Worm (Caenorhabditis elegans) whole organism, late embryonic: ENCODE measurements around the gene Y57G11C.1130.

ENCODE experiments used
- C08G9.2 ChIP-seq: sonication (generic microtip); optimal IDR thresholded peaks from 2 replicates; lab custom pipeline; 2016; ENCODE audit warnings: mild to moderate bottlenecking, missing genetic modification characterization, moderate library complexity, missing compliant biosample characterization
- K02D7.2 ChIP-seq: sonication (generic microtip); optimal IDR thresholded peaks from 2 replicates; lab custom pipeline; 2017; ENCODE audit warnings: mild to moderate bottlenecking, missing genetic modification characterization, missing compliant biosample characterization
- T23F11.4 ChIP-seq: fragments of 200-800 bp; sonication (Bioruptor generic); optimal IDR thresholded peaks from 2 replicates; lab custom pipeline; 2018; ENCODE audit warnings: mild to moderate bottlenecking, missing genetic modification characterization, missing compliant biosample characterization
- ahr-1 ChIP-seq: sonication (generic microtip); optimal IDR thresholded peaks from 2 replicates; lab custom pipeline; 2016; ENCODE audit warnings: missing genetic modification characterization, missing compliant biosample characterization
- ama-1 ChIP-seq: fragments of 150-350 bp; optimal IDR thresholded peaks from 2 replicates; lab custom pipeline; 2014
- ceh-18 ChIP-seq: sonication (generic microtip); optimal IDR thresholded peaks from 2 replicates; lab custom pipeline; 2016; ENCODE audit warnings: missing genetic modification characterization, missing compliant biosample characterization
- ceh-2 ChIP-seq: sonication (generic microtip); optimal IDR thresholded peaks from 2 replicates; lab custom pipeline; 2016; ENCODE audit warnings: missing genotype, missing genetic modification characterization, missing compliant biosample characterization
- ceh-22 ChIP-seq: sonication (generic microtip); optimal IDR thresholded peaks from 2 replicates; lab custom pipeline; 2017; ENCODE audit warnings: missing biosample characterization, missing genetic modification characterization
- ceh-24 ChIP-seq: sonication (generic microtip); optimal IDR thresholded peaks from 2 replicates; lab custom pipeline; 2016; ENCODE audit warnings: mild to moderate bottlenecking, missing genetic modification characterization, missing compliant biosample characterization
- ceh-30 ChIP-seq: fragments of 150-350 bp; optimal IDR thresholded peaks from 2 replicates; lab custom pipeline; 2014; ENCODE audit warnings: missing biosample characterization, missing genetic modification characterization
- ceh-31 ChIP-seq: sonication (generic microtip); optimal IDR thresholded peaks from 2 replicates; lab custom pipeline; 2016; ENCODE audit warnings: missing genetic modification characterization, missing compliant biosample characterization
- ceh-34 ChIP-seq: sonication (generic microtip); optimal IDR thresholded peaks from 2 replicates; lab custom pipeline; 2016; ENCODE audit warnings: mild to moderate bottlenecking, missing genetic modification characterization, missing compliant biosample characterization
- ceh-48 ChIP-seq: sonication (generic microtip); optimal IDR thresholded peaks from 2 replicates; lab custom pipeline; 2016; ENCODE audit warnings: missing genetic modification characterization, inconsistent platforms, missing compliant biosample characterization
- ceh-9 ChIP-seq: sonication (generic microtip); optimal IDR thresholded peaks from 2 replicates; lab custom pipeline; 2016; ENCODE audit warnings: mild to moderate bottlenecking, missing genetic modification characterization, inconsistent platforms, missing compliant biosample characterization
- dmd-4 ChIP-seq: sonication (generic microtip); optimal IDR thresholded peaks from 2 replicates; lab custom pipeline; 2016; ENCODE audit warnings: borderline replicate concordance, missing genetic modification characterization, missing compliant biosample characterization
- dve-1 ChIP-seq: sonication (generic microtip); optimal IDR thresholded peaks from 2 replicates; lab custom pipeline; 2017; ENCODE audit warnings: antibody characterized with exemption, mild to moderate bottlenecking, missing genetic modification characterization, missing compliant biosample characterization
- elt-2 ChIP-seq: sonication (generic microtip); optimal IDR thresholded peaks from 2 replicates; lab custom pipeline; 2016; ENCODE audit warnings: missing genetic modification reagents, missing genetic modification characterization, missing compliant biosample characterization
- elt-4 ChIP-seq: sonication (generic microtip); optimal IDR thresholded peaks from 2 replicates; lab custom pipeline; 2016; ENCODE audit warnings: missing genetic modification characterization, missing compliant biosample characterization
- fax-1 ChIP-seq: sonication (generic microtip); optimal IDR thresholded peaks from 2 replicates; lab custom pipeline; 2016; ENCODE audit warnings: missing genotype, missing genetic modification characterization, missing compliant biosample characterization
- fkh-6 ChIP-seq: sonication (generic microtip); optimal IDR thresholded peaks from 2 replicates; lab custom pipeline; 2016; ENCODE audit warnings: missing genetic modification characterization, missing compliant biosample characterization
- gmeb-2 ChIP-seq: sonication (generic microtip); optimal IDR thresholded peaks from 2 replicates; lab custom pipeline; 2016; ENCODE audit warnings: missing genetic modification characterization, inconsistent platforms, missing compliant biosample characterization
- hlh-13 ChIP-seq: fragments of 200-800 bp; sonication (Bioruptor generic); optimal IDR thresholded peaks from 2 replicates; lab custom pipeline; 2018; ENCODE audit warnings: mild to moderate bottlenecking, missing genetic modification characterization, missing compliant biosample characterization
- hlh-30 ChIP-seq: sonication (generic microtip); optimal IDR thresholded peaks from 2 replicates; lab custom pipeline; 2017; ENCODE audit warnings: antibody characterized with exemption, missing genetic modification characterization, missing compliant biosample characterization; ENCODE audit not compliant: insufficient read depth
- hlh-6 ChIP-seq: sonication (generic microtip); optimal IDR thresholded peaks from 2 replicates; lab custom pipeline; 2016; ENCODE audit warnings: missing genotype, missing genetic modification characterization, missing compliant biosample characterization
- lin-11 ChIP-seq: fragments of 200-800 bp; sonication (Bioruptor generic); optimal IDR thresholded peaks from 2 replicates; lab custom pipeline; 2018; ENCODE audit warnings: mild to moderate bottlenecking, missing genetic modification characterization, missing compliant biosample characterization
- madf-2 ChIP-seq: sonication (generic microtip); optimal IDR thresholded peaks from 2 replicates; lab custom pipeline; 2017; ENCODE audit warnings: missing genetic modification characterization, missing compliant biosample characterization
- nfya-1 ChIP-seq: sonication (generic microtip); optimal IDR thresholded peaks from 2 replicates; lab custom pipeline; 2017; ENCODE audit warnings: missing genetic modification characterization, mild to moderate bottlenecking, missing compliant biosample characterization, antibody characterized with exemption, moderate library complexity
- odd-2 ChIP-seq: sonication (generic microtip); optimal IDR thresholded peaks from 2 replicates; lab custom pipeline; 2017; ENCODE audit warnings: antibody characterized with exemption, mild to moderate bottlenecking, missing genetic modification characterization, missing compliant biosample characterization
- pax-1 ChIP-seq: fragments of 150-350 bp; optimal IDR thresholded peaks from 2 replicates; lab custom pipeline; 2014; ENCODE audit warnings: missing biosample characterization, missing genetic modification characterization
- pros-1 ChIP-seq: fragments of 150-350 bp; optimal IDR thresholded peaks from 2 replicates; lab custom pipeline; 2014; ENCODE audit warnings: missing biosample characterization, missing genetic modification reagents, missing genetic modification characterization
- ref-2 ChIP-seq: sonication (generic microtip); optimal IDR thresholded peaks from 2 replicates; lab custom pipeline; 2016; ENCODE audit warnings: missing genetic modification characterization, missing compliant biosample characterization
- syd-9 ChIP-seq: sonication (generic microtip); optimal IDR thresholded peaks from 2 replicates; lab custom pipeline; 2016; ENCODE audit warnings: mild to moderate bottlenecking, missing genetic modification characterization, moderate library complexity, missing compliant biosample characterization
- tbx-2 ChIP-seq: sonication (generic microtip); optimal IDR thresholded peaks from 2 replicates; lab custom pipeline; 2016; ENCODE audit warnings: missing genetic modification characterization, missing compliant biosample characterization
- tbx-7 ChIP-seq: sonication (generic microtip); optimal IDR thresholded peaks from 2 replicates; lab custom pipeline; 2016; ENCODE audit warnings: missing genotype, missing genetic modification characterization, missing compliant biosample characterization
- ttx-3 ChIP-seq: sonication (generic microtip); optimal IDR thresholded peaks from 2 replicates; lab custom pipeline; 2016; ENCODE audit warnings: missing genetic modification reagents, missing genetic modification characterization, missing compliant biosample characterization
- unc-42 ChIP-seq: sonication (generic microtip); optimal IDR thresholded peaks from 2 replicates; lab custom pipeline; 2016; ENCODE audit warnings: missing genotype, missing genetic modification characterization, missing compliant biosample characterization
- unc-55 ChIP-seq: sonication (generic microtip); optimal IDR thresholded peaks from 2 replicates; lab custom pipeline; 2017; ENCODE audit warnings: missing biosample characterization, missing genetic modification reagents, missing genetic modification characterization
- unc-86 ChIP-seq: sonication (generic microtip); optimal IDR thresholded peaks from 2 replicates; lab custom pipeline; 2016; ENCODE audit warnings: missing genetic modification characterization, missing compliant biosample characterization
- ztf-16 ChIP-seq: sonication (generic microtip); optimal IDR thresholded peaks from 2 replicates; lab custom pipeline; 2017; ENCODE audit warnings: missing genetic modification characterization, missing compliant biosample characterization

The Y57G11C.1130 gene

ce11 chrIV:14767693-14768251 is 14.5 kb upstream of the Y57G11C.1130 start, which contains the start of the genes mrps-7 and Y57G11C.3:
Gene mrps-7, minus strand, starts transcription at chrIV:14767730.
Gene Y57G11C.3, plus strand, starts transcription at chrIV:14768201.
- TF ChIP-seq pros-1 (tag; lab: Kevin White, UChicago) (peak; percentile 19), tbx-7 (tag; lab: Kevin White, UChicago) (no peak), T23F11.4 (GFP tag; lab: Kevin White, UChicago) (no peak), syd-9 (tag; lab: Kevin White, UChicago) (no peak), ama-1 (lab: Kevin White, UChicago) (no peak), unc-55 (GFP tag; lab: Kevin White, UChicago) (peak; percentile 81), K02D7.2 (tag; lab: Kevin White, UChicago) (no peak), ceh-22 (tag; lab: Kevin White, UChicago) (no peak), elt-2 (peak; percentile 51), tbx-2 (tag; lab: Kevin White, UChicago) (peak; percentile 55), hlh-30 (tag; lab: Kevin White, UChicago) (peak; percentile 44), hlh-13 (GFP tag; lab: Kevin White, UChicago) (no peak), ttx-3 (tag; lab: Kevin White, UChicago) (no peak), ref-2 (tag; lab: Kevin White, UChicago) (no peak), ceh-48 (tag; lab: Kevin White, UChicago) (peak; percentile 72), ahr-1 (tag; lab: Kevin White, UChicago) (no peak), fax-1 (no peak), ceh-18 (peak; percentile 54), C08G9.2 (tag; lab: Kevin White, UChicago) (no peak), odd-2 (tag; lab: Kevin White, UChicago) (no peak), ceh-31 (tag; lab: Kevin White, UChicago) (peak; percentile 57), fkh-6 (tag; lab: Kevin White, UChicago) (no peak), ceh-2 (tag; lab: Kevin White, UChicago) (no peak), ceh-34 (tag; lab: Kevin White, UChicago) (peak; percentile 30), ceh-9 (tag; lab: Kevin White, UChicago) (no peak), lin-11 (tag; lab: Kevin White, UChicago) (no peak), hlh-6 (tag; lab: Kevin White, UChicago) (no peak), ztf-16 (tag; lab: Kevin White, UChicago) (peak; percentile 24), ceh-30 (tag; lab: Kevin White, UChicago) (peak; percentile 84), gmeb-2 (tag; lab: Kevin White, UChicago) (no peak), unc-42 (tag; lab: Kevin White, UChicago) (peak; percentile 49), nfya-1 (tag; lab: Kevin White, UChicago) (peak; percentile 80), unc-86 (tag; lab: Kevin White, UChicago) (peak; percentile 6), ceh-24 (tag; lab: Kevin White, UChicago) (no peak), dmd-4 (no peak), pax-1 (tag; lab: Kevin White, UChicago) (peak; percentile 80), madf-2 (tag; lab: Kevin White, UChicago) (peak; percentile 15), dve-1 (tag; lab: Kevin White, UChicago) (peak; percentile 79), elt-4 (no peak)

- no peak for TF ChIP-seq ceh-9 (tag; lab: Kevin White, UChicago)
- TF ChIP-seq ceh-48 (tag; lab: Kevin White, UChicago), result no peak
- no peak for TF ChIP-seq syd-9 (tag; lab: Kevin White, UChicago)
These were observed 13.0 kb upstream of the Y57G11C.1130 start, which contains the start of gene Y57G11C.43 for ce11 chrIV:14769218-14769835. Gene Y57G11C.43, plus strand, starts transcription at chrIV:14769441.
